Worm (Caenorhabditis elegans) whole organism, L3 larva: ENCODE measurements around the gene C50H11.8.
"Not testable (repeated sequence)": the region's sequence is repeated elsewhere in the genome, so short reads cannot be mapped to it uniquely, and the experiment has no call there.

ENCODE experiments used
- R02D3.7 ChIP-seq: fragments of 150-350 bp; optimal IDR thresholded peaks from 2 replicates; lab custom pipeline; 2014; ENCODE audit warnings: missing biosample characterization, missing genetic modification characterization
- ZK546.5 ChIP-seq: sonication (generic microtip); optimal IDR thresholded peaks from 2 replicates; lab custom pipeline; 2017; ENCODE audit warnings: missing biosample characterization, missing genetic modification characterization
- ama-1 ChIP-seq: fragments of 150-350 bp; optimal IDR thresholded peaks from 2 replicates; lab custom pipeline; 2018
- ceh-16 ChIP-seq: sonication (generic microtip); optimal IDR thresholded peaks from 2 replicates; lab custom pipeline; 2017; ENCODE audit warnings: missing biosample characterization, missing genetic modification characterization
- ceh-28 ChIP-seq: fragments of 150-350 bp; optimal IDR thresholded peaks from 2 replicates; lab custom pipeline; 2014; ENCODE audit warnings: missing biosample characterization, missing genetic modification reagents, missing genetic modification characterization
- ceh-82 ChIP-seq: fragments of 150-350 bp; optimal IDR thresholded peaks from 2 replicates; lab custom pipeline; 2014; ENCODE audit warnings: missing biosample characterization, missing genetic modification characterization
- ceh-9 ChIP-seq: sonication (generic microtip); optimal IDR thresholded peaks from 2 replicates; lab custom pipeline; 2018; ENCODE audit warnings: missing biosample characterization, missing genetic modification characterization
- daf-12 ChIP-seq: fragments of 150-350 bp; optimal IDR thresholded peaks from 2 replicates; lab custom pipeline; 2014; ENCODE audit warnings: missing biosample characterization, missing genetic modification reagents, missing genetic modification characterization
- egl-27 ChIP-seq: sonication (generic microtip); optimal IDR thresholded peaks from 4 replicates; lab custom pipeline; 2017; ENCODE audit warnings: missing biosample characterization, missing genetic modification reagents, missing genetic modification characterization
- elt-1 ChIP-seq: fragments of 150-350 bp; optimal IDR thresholded peaks from 2 replicates; lab custom pipeline; 2014; ENCODE audit warnings: missing biosample characterization, missing genetic modification characterization
- elt-2 ChIP-seq: sonication (generic microtip); optimal IDR thresholded peaks from 2 replicates; lab custom pipeline; 2016; ENCODE audit warnings: missing genetic modification reagents, mild to moderate bottlenecking, missing genetic modification characterization, missing compliant biosample characterization
- eor-1 ChIP-seq, 2 experiments: fragments of 150-350 bp; optimal IDR thresholded peaks; 2 replicates each; lab custom pipeline; 2014 to 2018; ENCODE audit warnings: missing biosample characterization in 2 of 2, missing genetic modification characterization in 2 of 2
- fkh-10 ChIP-seq: sonication (generic microtip); optimal IDR thresholded peaks from 2 replicates; lab custom pipeline; 2017; ENCODE audit warnings: missing biosample characterization, missing genetic modification reagents, missing genetic modification characterization
- fkh-2 ChIP-seq: fragments of 150-350 bp; optimal IDR thresholded peaks from 2 replicates; lab custom pipeline; 2014; ENCODE audit warnings: missing biosample characterization, missing genetic modification reagents, missing genetic modification characterization
- fos-1 ChIP-seq: fragments of 150-350 bp; optimal IDR thresholded peaks from 2 replicates; lab custom pipeline; 2014; ENCODE audit warnings: missing biosample characterization, missing genetic modification characterization
- hmg-11 ChIP-seq: sonication (generic microtip); optimal IDR thresholded peaks from 2 replicates; lab custom pipeline; 2016; ENCODE audit warnings: missing genetic modification characterization, missing compliant biosample characterization
- jun-1 ChIP-seq: fragments of 150-350 bp; optimal IDR thresholded peaks from 2 replicates; lab custom pipeline; 2014; ENCODE audit warnings: missing biosample characterization, missing genetic modification reagents, missing genetic modification characterization
- lin-15B ChIP-seq: fragments of 150-350 bp; optimal IDR thresholded peaks from 2 replicates; lab custom pipeline; 2014; ENCODE audit warnings: missing biosample characterization, missing genetic modification characterization
- lin-39 ChIP-seq: fragments of 150-350 bp; optimal IDR thresholded peaks from 2 replicates; lab custom pipeline; 2018; ENCODE audit warnings: missing biosample characterization, missing genetic modification reagents, missing genetic modification characterization
- lsy-12 ChIP-seq: sonication (generic microtip); optimal IDR thresholded peaks from 2 replicates; lab custom pipeline; 2016; ENCODE audit warnings: mild to moderate bottlenecking, missing genetic modification characterization, missing compliant biosample characterization
- mml-1 ChIP-seq: fragments of 150-350 bp; sonication (generic microtip); optimal IDR thresholded peaks from 3 replicates; lab custom pipeline; 2014; ENCODE audit warnings: missing biosample characterization, missing genetic modification characterization
- nfya-1 ChIP-seq: sonication (generic microtip); optimal IDR thresholded peaks from 2 replicates; lab custom pipeline; 2017; ENCODE audit warnings: missing genetic modification characterization, mild to moderate bottlenecking, missing compliant biosample characterization, antibody characterized with exemption, moderate library complexity; ENCODE audit not compliant: insufficient read depth
- nhr-11 ChIP-seq: fragments of 150-350 bp; optimal IDR thresholded peaks from 2 replicates; lab custom pipeline; 2014; ENCODE audit warnings: missing biosample characterization, missing genetic modification characterization
- nhr-12 ChIP-seq: fragments of 150-350 bp; optimal IDR thresholded peaks from 2 replicates; lab custom pipeline; 2014; ENCODE audit warnings: missing biosample characterization, missing genetic modification characterization
- nhr-23 ChIP-seq: fragments of 150-350 bp; optimal IDR thresholded peaks from 2 replicates; lab custom pipeline; 2014; ENCODE audit warnings: missing biosample characterization, missing genetic modification reagents, missing genetic modification characterization
- nhr-237 ChIP-seq: fragments of 150-350 bp; optimal IDR thresholded peaks from 2 replicates; lab custom pipeline; 2014; ENCODE audit warnings: missing biosample characterization, missing genetic modification characterization
- nhr-25 ChIP-seq: sonication (generic microtip); optimal IDR thresholded peaks from 2 replicates; lab custom pipeline; 2017; ENCODE audit warnings: missing biosample characterization, missing genetic modification characterization
- nhr-28 ChIP-seq: fragments of 150-350 bp; optimal IDR thresholded peaks from 2 replicates; lab custom pipeline; 2014; ENCODE audit warnings: missing biosample characterization, missing genetic modification characterization
- pqm-1 ChIP-seq: fragments of 150-350 bp; optimal IDR thresholded peaks from 2 replicates; lab custom pipeline; 2017; ENCODE audit warnings: missing biosample characterization, missing genetic modification characterization, inconsistent platforms
- sea-2 ChIP-seq: fragments of 150-350 bp; sonication (generic microtip); optimal IDR thresholded peaks from 4 replicates; lab custom pipeline; 2014; ENCODE audit warnings: missing biosample characterization, missing genetic modification reagents, missing genetic modification characterization
- skn-1 ChIP-seq: fragments of 150-350 bp; optimal IDR thresholded peaks from 2 replicates; lab custom pipeline; 2014; ENCODE audit warnings: missing biosample characterization, missing genetic modification characterization
- snpc-4 ChIP-seq: fragments of 150-350 bp; optimal IDR thresholded peaks from 2 replicates; lab custom pipeline; 2014; ENCODE audit warnings: missing biosample characterization, missing genetic modification characterization
- tbx-2 ChIP-seq: sonication (generic microtip); optimal IDR thresholded peaks from 2 replicates; lab custom pipeline; 2016; ENCODE audit warnings: mild to moderate bottlenecking, missing genetic modification characterization, missing compliant biosample characterization
- unc-39 ChIP-seq: sonication (generic microtip); optimal IDR thresholded peaks from 4 replicates; lab custom pipeline; 2017; ENCODE audit warnings: missing biosample characterization, missing genetic modification characterization
- ztf-4 ChIP-seq: fragments of 150-350 bp; optimal IDR thresholded peaks from 2 replicates; lab custom pipeline; 2014; ENCODE audit warnings: missing biosample characterization, missing genetic modification characterization

The C50H11.8 gene

ce11 chrV:3040930-3041329, 13.4 kb upstream of the C50H11.8 start:
- TF ChIP-seq fkh-2 (tag; lab: Kevin White, UChicago), result no peak
- no peak for TF ChIP-seq ceh-82 (tag; lab: Kevin White, UChicago)
- TF ChIP-seq elt-2 (tag; lab: Kevin White, UChicago), result no peak
- TF ChIP-seq R02D3.7 (tag; lab: Kevin White, UChicago), result no peak
- TF ChIP-seq daf-12 (tag; lab: Kevin White, UChicago), result no peak
- TF ChIP-seq nhr-237 (tag; lab: Kevin White, UChicago), result no peak
- no peak for TF ChIP-seq lin-15B (tag; lab: Kevin White, UChicago)
- TF ChIP-seq ceh-28 (tag; lab: Kevin White, UChicago), result no peak

ce11 chrV:3044837-3045236, 9.5 kb upstream of the C50H11.8 start, which contains the start of gene F59D6.1:
Gene F59D6.1, plus strand, starts transcription at chrV:3045137.
- TF ChIP-seq hmg-11, result no peak
- no peak for TF ChIP-seq egl-27 (tag; lab: Kevin White, UChicago)
- no peak for TF ChIP-seq lsy-12 (tag; lab: Kevin White, UChicago)
- TF ChIP-seq ztf-4 (tag; lab: Kevin White, UChicago), result no peak
- no peak for TF ChIP-seq nhr-23 (tag; lab: Kevin White, UChicago)
- TF ChIP-seq ZK546.5, result no peak
- TF ChIP-seq tbx-2 (tag; lab: Kevin White, UChicago), result no peak
- no peak for TF ChIP-seq lin-39 (tag; lab: Kevin White, UChicago)
- no peak for TF ChIP-seq fkh-10
- no peak for TF ChIP-seq jun-1
- TF ChIP-seq elt-2 (tag; lab: Kevin White, UChicago), result no peak
- no peak for TF ChIP-seq nhr-25 (tag; lab: Kevin White, UChicago)
- TF ChIP-seq unc-39 (tag; lab: Kevin White, UChicago), result no peak
- no peak for TF ChIP-seq nhr-237 (tag; lab: Kevin White, UChicago)
- TF ChIP-seq nfya-1 (tag; lab: Kevin White, UChicago), result no peak
- no peak for TF ChIP-seq nhr-11
- no peak for TF ChIP-seq nhr-12 (tag; lab: Kevin White, UChicago)

- TF ChIP-seq eor-1 (tag; optimal IDR thresholded peaks at IDR 0.05; lab: Kevin White, UChicago), result no peak
- TF ChIP-seq R02D3.7 (tag; lab: Kevin White, UChicago), result no peak
Measured at ce11 chrV:3046364-3046763, 8.0 kb upstream of the C50H11.8 start.

- TF ChIP-seq lin-39 (tag; lab: Kevin White, UChicago) (no peak), hmg-11 (no peak), nhr-28 (tag; lab: Kevin White, UChicago) (no peak), skn-1 (no peak), nhr-12 (tag; lab: Kevin White, UChicago) (no peak), R02D3.7 (tag; lab: Kevin White, UChicago) (no peak), nhr-25 (tag; lab: Kevin White, UChicago) (no peak), elt-1 (tag; lab: Kevin White, UChicago) (no peak), ceh-9 (tag; lab: Kevin White, UChicago) (no peak)
Measured at ce11 chrV:3058996-3059395, 4.6 kb downstream of the C50H11.8 start, which contains the start of gene str-244. Gene str-244, minus strand, starts transcription at chrV:3059096.

- TF ChIP-seq mml-1 (no peak), pqm-1 (tag; lab: Kevin White, UChicago) (no peak), daf-12 (tag; lab: Kevin White, UChicago) (no peak), ama-1 (lab: Kevin White, UChicago) (no peak), unc-39 (tag; lab: Kevin White, UChicago) (no peak), nhr-12 (tag; lab: Kevin White, UChicago) (no peak), hmg-11 (no peak), ceh-16 (tag; lab: Kevin White, UChicago) (no peak), nhr-28 (tag; lab: Kevin White, UChicago) (no peak)
Measured at ce11 chrV:3062078-3062477, 7.7 kb downstream of the C50H11.8 start, which contains the start of gene srt-15. Gene srt-15, minus strand, starts transcription at chrV:3062178.

ce11 chrV:3064418-3064817, 10.1 kb downstream of the C50H11.8 start, which contains the start of gene srt-16:
Gene srt-16, minus strand, starts transcription at chrV:3064518.
- not testable (repeated sequence) for TF ChIP-seq sea-2 (GFP tag; lab: Kevin White, UChicago); fos-1; snpc-4 (tag; lab: Kevin White, UChicago)
